Worm (Caenorhabditis elegans) whole organism, L3 larva: Measurements from ENCODE around the gene lec-2.

Experiments used
- ZK546.5 ChIP-seq: sonication (generic microtip); optimal IDR thresholded peaks from 2 replicates; lab custom pipeline; 2017; ENCODE audit warnings: missing biosample characterization, missing genetic modification characterization
- aly-2 ChIP-seq: fragments of 150-350 bp; optimal IDR thresholded peaks from 2 replicates; lab custom pipeline; 2014; ENCODE audit warnings: missing biosample characterization, missing genetic modification characterization
- ama-1 ChIP-seq: fragments of 150-350 bp; optimal IDR thresholded peaks from 2 replicates; lab custom pipeline; 2018
- ceh-16 ChIP-seq: sonication (generic microtip); optimal IDR thresholded peaks from 2 replicates; lab custom pipeline; 2017; ENCODE audit warnings: missing biosample characterization, missing genetic modification characterization
- ceh-28 ChIP-seq: fragments of 150-350 bp; optimal IDR thresholded peaks from 2 replicates; lab custom pipeline; 2014; ENCODE audit warnings: missing biosample characterization, missing genetic modification reagents, missing genetic modification characterization
- ceh-82 ChIP-seq: fragments of 150-350 bp; optimal IDR thresholded peaks from 2 replicates; lab custom pipeline; 2014; ENCODE audit warnings: missing biosample characterization, missing genetic modification characterization
- ceh-9 ChIP-seq: sonication (generic microtip); optimal IDR thresholded peaks from 2 replicates; lab custom pipeline; 2018; ENCODE audit warnings: missing biosample characterization, missing genetic modification characterization
- egl-5 ChIP-seq: fragments of 150-350 bp; optimal IDR thresholded peaks from 2 replicates; lab custom pipeline; 2017; ENCODE audit warnings: missing biosample characterization, missing genetic modification reagents, missing genetic modification characterization, inconsistent platforms
- elt-1 ChIP-seq: fragments of 150-350 bp; optimal IDR thresholded peaks from 2 replicates; lab custom pipeline; 2014; ENCODE audit warnings: missing biosample characterization, missing genetic modification characterization
- elt-2 ChIP-seq: sonication (generic microtip); optimal IDR thresholded peaks from 2 replicates; lab custom pipeline; 2016; ENCODE audit warnings: missing genetic modification reagents, mild to moderate bottlenecking, missing genetic modification characterization, missing compliant biosample characterization
- elt-3 ChIP-seq, 3 experiments: fragments of 150-350 bp in 1 of 3; sonication (generic microtip) in 2 of 3; optimal IDR thresholded peaks; 2 replicates in 2 of 3; 4 replicates in 1 of 3; lab custom pipeline; 2014 to 2017; ENCODE audit warnings: missing biosample characterization in 3 of 3, missing genetic modification characterization in 3 of 3
- fos-1 ChIP-seq: fragments of 150-350 bp; optimal IDR thresholded peaks from 2 replicates; lab custom pipeline; 2014; ENCODE audit warnings: missing biosample characterization, missing genetic modification characterization
- hmg-11 ChIP-seq: sonication (generic microtip); optimal IDR thresholded peaks from 2 replicates; lab custom pipeline; 2016; ENCODE audit warnings: missing genetic modification characterization, missing compliant biosample characterization
- jun-1 ChIP-seq: fragments of 150-350 bp; optimal IDR thresholded peaks from 2 replicates; lab custom pipeline; 2014; ENCODE audit warnings: missing biosample characterization, missing genetic modification reagents, missing genetic modification characterization
- lin-15B ChIP-seq: fragments of 150-350 bp; optimal IDR thresholded peaks from 2 replicates; lab custom pipeline; 2014; ENCODE audit warnings: missing biosample characterization, missing genetic modification characterization
- mdl-1 ChIP-seq: fragments of 150-350 bp; optimal IDR thresholded peaks from 2 replicates; lab custom pipeline; 2014; ENCODE audit warnings: missing biosample characterization, missing genetic modification characterization
- mml-1 ChIP-seq: fragments of 150-350 bp; sonication (generic microtip); optimal IDR thresholded peaks from 3 replicates; lab custom pipeline; 2014; ENCODE audit warnings: missing biosample characterization, missing genetic modification characterization
- nfya-1 ChIP-seq: sonication (generic microtip); optimal IDR thresholded peaks from 2 replicates; lab custom pipeline; 2017; ENCODE audit warnings: missing genetic modification characterization, mild to moderate bottlenecking, missing compliant biosample characterization, antibody characterized with exemption, moderate library complexity; ENCODE audit not compliant: insufficient read depth
- nhr-11 ChIP-seq: fragments of 150-350 bp; optimal IDR thresholded peaks from 2 replicates; lab custom pipeline; 2014; ENCODE audit warnings: missing biosample characterization, missing genetic modification characterization
- nhr-12 ChIP-seq: fragments of 150-350 bp; optimal IDR thresholded peaks from 2 replicates; lab custom pipeline; 2014; ENCODE audit warnings: missing biosample characterization, missing genetic modification characterization
- nhr-23 ChIP-seq: fragments of 150-350 bp; optimal IDR thresholded peaks from 2 replicates; lab custom pipeline; 2014; ENCODE audit warnings: missing biosample characterization, missing genetic modification reagents, missing genetic modification characterization
- nhr-237 ChIP-seq: fragments of 150-350 bp; optimal IDR thresholded peaks from 2 replicates; lab custom pipeline; 2014; ENCODE audit warnings: missing biosample characterization, missing genetic modification characterization
- nhr-25 ChIP-seq: sonication (generic microtip); optimal IDR thresholded peaks from 2 replicates; lab custom pipeline; 2017; ENCODE audit warnings: missing biosample characterization, missing genetic modification characterization
- nhr-28 ChIP-seq: fragments of 150-350 bp; optimal IDR thresholded peaks from 2 replicates; lab custom pipeline; 2014; ENCODE audit warnings: missing biosample characterization, missing genetic modification characterization
- nhr-67 ChIP-seq: fragments of 150-350 bp; optimal IDR thresholded peaks from 2 replicates; lab custom pipeline; 2014; ENCODE audit warnings: missing biosample characterization, missing genetic modification characterization
- nhr-76 ChIP-seq: fragments of 150-350 bp; sonication (generic microtip); optimal IDR thresholded peaks from 5 replicates; lab custom pipeline; 2014; ENCODE audit warnings: missing biosample characterization, missing genetic modification characterization
- nhr-77 ChIP-seq: fragments of 150-350 bp; optimal IDR thresholded peaks from 2 replicates; lab custom pipeline; 2014; ENCODE audit warnings: missing biosample characterization, missing genetic modification characterization
- pha-4 ChIP-seq: fragments of 150-350 bp; optimal IDR thresholded peaks from 2 replicates; lab custom pipeline; 2014; ENCODE audit warnings: missing biosample characterization, missing genetic modification reagents, missing genetic modification characterization
- pqm-1 ChIP-seq: fragments of 150-350 bp; optimal IDR thresholded peaks from 2 replicates; lab custom pipeline; 2017; ENCODE audit warnings: missing biosample characterization, missing genetic modification characterization, inconsistent platforms
- sea-2 ChIP-seq: fragments of 150-350 bp; sonication (generic microtip); optimal IDR thresholded peaks from 4 replicates; lab custom pipeline; 2014; ENCODE audit warnings: missing biosample characterization, missing genetic modification reagents, missing genetic modification characterization
- skn-1 ChIP-seq: fragments of 150-350 bp; optimal IDR thresholded peaks from 2 replicates; lab custom pipeline; 2014; ENCODE audit warnings: missing biosample characterization, missing genetic modification characterization
- snpc-4 ChIP-seq: fragments of 150-350 bp; optimal IDR thresholded peaks from 2 replicates; lab custom pipeline; 2014; ENCODE audit warnings: missing biosample characterization, missing genetic modification characterization
- tbx-2 ChIP-seq: sonication (generic microtip); optimal IDR thresholded peaks from 2 replicates; lab custom pipeline; 2016; ENCODE audit warnings: mild to moderate bottlenecking, missing genetic modification characterization, missing compliant biosample characterization
- unc-39 ChIP-seq: sonication (generic microtip); optimal IDR thresholded peaks from 4 replicates; lab custom pipeline; 2017; ENCODE audit warnings: missing biosample characterization, missing genetic modification characterization
- unc-62 ChIP-seq: fragments of 150-350 bp; sonication (generic microtip); optimal IDR thresholded peaks from 4 replicates; lab custom pipeline; 2014; ENCODE audit warnings: missing biosample characterization, missing genetic modification reagents, missing genetic modification characterization
- zag-1 ChIP-seq: fragments of 150-350 bp; optimal IDR thresholded peaks from 2 replicates; lab custom pipeline; 2014; ENCODE audit warnings: missing biosample characterization, missing genetic modification characterization
- ztf-11 ChIP-seq: fragments of 150-350 bp; optimal IDR thresholded peaks from 2 replicates; lab custom pipeline; 2014; ENCODE audit warnings: missing biosample characterization, missing genetic modification characterization
- ztf-4 ChIP-seq: fragments of 150-350 bp; optimal IDR thresholded peaks from 2 replicates; lab custom pipeline; 2014; ENCODE audit warnings: missing biosample characterization, missing genetic modification characterization

Gene lec-2

ce11 chrII:10016013-10016412 lies at the start of gene lec-2:
Gene lec-2 (minus strand): TSS chrII:10016183.
- no peak for TF ChIP-seq elt-3 (tag; optimal IDR thresholded peaks at IDR 0.05; lab: Kevin White, UChicago)
- TF ChIP-seq nhr-12 (tag; lab: Kevin White, UChicago), result no peak
- TF ChIP-seq pha-4, result peak; percentile 54
- peak; percentile 36 for TF ChIP-seq nfya-1
- TF ChIP-seq, all 47 proteins: peak for 2

DNA sequence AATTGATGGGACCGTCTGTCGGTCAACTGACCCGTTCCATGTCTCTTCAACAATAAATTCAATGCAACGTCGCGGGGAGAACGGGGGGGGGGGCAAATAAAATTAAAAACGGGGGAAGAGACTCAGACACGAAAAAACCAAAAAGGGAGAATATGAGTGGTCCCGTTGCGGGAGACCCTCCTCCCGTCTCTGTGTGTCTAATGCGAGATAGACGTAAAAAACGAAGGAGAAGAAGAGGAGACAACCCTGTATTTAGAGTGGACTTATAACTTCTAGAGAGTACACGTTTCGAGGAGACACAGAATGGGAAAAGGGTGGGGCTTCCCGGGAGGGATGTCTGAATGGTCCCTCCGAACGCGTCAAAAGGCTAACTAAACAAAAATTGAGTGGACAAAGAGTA lies 49.5 kb upstream of the lec-2 start:
- TF ChIP-seq nhr-28 (tag; lab: Kevin White, UChicago) (no peak), pha-4 (no peak), unc-39 (tag; lab: Kevin White, UChicago) (no peak), egl-5 (no peak), aly-2 (tag; lab: Kevin White, UChicago) (no peak), nhr-237 (tag; lab: Kevin White, UChicago) (no peak), ceh-16 (tag; lab: Kevin White, UChicago) (no peak), nhr-77 (tag; lab: Kevin White, UChicago) (no peak), tbx-2 (tag; lab: Kevin White, UChicago) (no peak), elt-2 (tag; lab: Kevin White, UChicago) (no peak), lin-15B (tag; lab: Kevin White, UChicago) (no peak), ama-1 (lab: Kevin White, UChicago) (no peak), hmg-11 (tag; lab: Kevin White, UChicago) (no peak), nhr-23 (no peak), ztf-4 (tag; lab: Kevin White, UChicago) (no peak), nhr-67 (tag; lab: Kevin White, UChicago) (no peak), mml-1 (tag; lab: Kevin White, UChicago) (no peak)
- TF ChIP-seq, all 47 proteins: peak for 0

DNA sequence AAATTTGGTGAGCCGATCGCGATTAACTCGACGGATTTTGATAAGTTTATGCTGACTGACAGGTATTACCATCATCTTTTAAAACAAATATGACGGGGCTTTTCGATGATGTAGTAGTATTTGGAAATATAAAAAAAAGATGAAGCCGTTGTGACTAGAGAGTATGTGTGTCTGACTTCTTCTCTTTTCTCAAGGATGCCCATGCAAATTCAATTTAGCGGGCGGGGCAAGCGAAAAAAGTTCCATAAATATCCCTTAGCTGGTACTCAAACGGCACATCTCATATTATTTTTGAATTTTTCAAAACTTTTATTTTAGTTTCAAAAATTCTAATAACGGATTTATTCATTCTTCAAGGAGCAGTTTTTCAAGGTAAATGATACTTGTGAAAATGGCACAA lies 44.5 kb upstream of the lec-2 start, which contains the start of gene stg-1:
TSS of gene stg-1 (minus strand) at position 153 of the 400 bp plus-strand sequence.
- TF ChIP-seq nfya-1 (no peak), aly-2 (tag; lab: Kevin White, UChicago) (no peak), nhr-67 (tag; lab: Kevin White, UChicago) (no peak), pha-4 (no peak), elt-1 (tag; lab: Kevin White, UChicago) (no peak), ztf-11 (tag; lab: Kevin White, UChicago) (no peak), elt-3 (tag; optimal IDR thresholded peaks at IDR 0.05; lab: Kevin White, UChicago) (no peak), sea-2 (no peak), nhr-23 (no peak), nhr-25 (tag; lab: Kevin White, UChicago) (no peak), mml-1 (tag; lab: Kevin White, UChicago) (no peak), nhr-11 (no peak), mdl-1 (tag; lab: Kevin White, UChicago) (no peak), nhr-76 (no peak)

ce11 chrII:10056545-10057038 lies 40.6 kb upstream of the lec-2 start, which contains the start of gene C18D1.2:
Gene C18D1.2 (plus strand): TSS chrII:10056988.
- TF ChIP-seq ZK546.5 (tag; lab: Kevin White, UChicago), result no peak
- TF ChIP-seq nhr-12 (tag; lab: Kevin White, UChicago), result no peak
- TF ChIP-seq elt-2 (tag; lab: Kevin White, UChicago), result no peak
- TF ChIP-seq aly-2 (tag; lab: Kevin White, UChicago), result no peak
- no peak for TF ChIP-seq ceh-9 (tag; lab: Kevin White, UChicago)
- TF ChIP-seq ceh-28, result no peak
- TF ChIP-seq jun-1 (tag; lab: Kevin White, UChicago), result no peak

DNA sequence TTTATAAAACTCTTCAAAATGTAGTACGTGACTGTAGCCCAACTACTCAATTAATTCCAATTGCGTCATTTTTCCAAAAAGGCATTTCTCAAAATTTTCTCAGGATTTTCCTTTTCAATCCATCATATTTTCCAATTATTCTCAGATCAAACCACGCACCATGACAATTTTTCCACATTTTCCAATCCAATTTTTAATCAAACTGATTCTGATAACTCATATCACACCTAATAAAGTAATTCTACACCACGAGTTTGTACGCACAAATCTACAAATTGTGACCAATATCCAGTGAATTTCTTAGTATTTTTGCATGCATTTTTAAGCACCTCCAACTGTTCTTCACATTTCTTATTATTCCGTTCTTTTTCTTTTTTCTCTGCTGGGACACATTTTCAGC lies 35.5 kb upstream of the lec-2 start:
- TF ChIP-seq nhr-11, result peak; percentile 91
- TF ChIP-seq fos-1, result no peak
- no peak for TF ChIP-seq elt-2 (tag; lab: Kevin White, UChicago)

- TF ChIP-seq nhr-11 (no peak), unc-39 (tag; lab: Kevin White, UChicago) (no peak), elt-3 (tag; optimal IDR thresholded peaks at IDR 0.05; lab: Kevin White, UChicago) (no peak), ZK546.5 (tag; lab: Kevin White, UChicago) (no peak), nhr-28 (tag; lab: Kevin White, UChicago) (no peak), ceh-9 (tag; lab: Kevin White, UChicago) (no peak), snpc-4 (tag; lab: Kevin White, UChicago) (no peak), ztf-11 (tag; lab: Kevin White, UChicago) (no peak), pqm-1 (tag; lab: Kevin White, UChicago) (no peak), ceh-82 (tag; lab: Kevin White, UChicago) (no peak), zag-1 (no peak), unc-62 (GFP tag; lab: Kevin White, UChicago) (no peak), skn-1 (tag; lab: Kevin White, UChicago) (no peak), ceh-16 (tag; lab: Kevin White, UChicago) (no peak), sea-2 (no peak), egl-5 (no peak)
Measured at ce11 chrII:10048568-10048967, 32.6 kb upstream of the lec-2 start, which contains the start of gene flp-4. Gene flp-4 (plus strand): TSS chrII:10048868.
